Fruit fly (Drosophila melanogaster): ENCODE results near the gene CG33285.
A peak's percentile ranks its signal among the peaks of the same experiment; 100 is the strongest.

The CG33285 gene

dm6 chr3L:21065212-21065902, 23.4 kb downstream of the CG33285 start, which contains the start of gene CG43072 (continued):
- TF ChIP-seq lola (GFP tag; optimal IDR thresholded peaks at IDR 0.05) (no peak), CG7372 (GFP tag; IDR thresholded peaks at IDR 0.05) (no peak), CG8944 (GFP tag; optimal IDR thresholded peaks at IDR 0.05) (no peak), luna (GFP tag; optimal IDR thresholded peaks at IDR 0.05) (no peak), CG6854 (GFP tag; optimal IDR thresholded peaks at IDR 0.05) (no peak), Hsf (GFP tag; optimal IDR thresholded peaks at IDR 0.05) (no peak), Ets97D (GFP tag; optimal IDR thresholded peaks at IDR 0.05) (no peak), CG8359 (GFP tag; optimal IDR thresholded peaks at IDR 0.05; ENCODE audit: borderline replicate concordance) (no peak), CG14441 (GFP tag; IDR thresholded peaks at IDR 0.05) (no peak), CG5953 (GFP tag; IDR thresholded peaks at IDR 0.05) (no peak), CG10543 (GFP tag; optimal IDR thresholded peaks at IDR 0.05) (peak; percentile 37), Dek (tag; optimal IDR thresholded peaks at IDR 0.05) (no peak), CG31365 (tag; optimal IDR thresholded peaks at IDR 0.05) (peak; percentile 31), CG3281 (GFP tag; optimal IDR thresholded peaks at IDR 0.05) (peak; percentile 32), CG10654 (GFP tag; optimal IDR thresholded peaks at IDR 0.05) (no peak), Optix (GFP tag; IDR thresholded peaks at IDR 0.05) (no peak), pum (GFP tag; optimal IDR thresholded peaks at IDR 0.05) (no peak), CG13624 (GFP tag; optimal IDR thresholded peaks at IDR 0.05) (no peak), CG17359 (tag; optimal IDR thresholded peaks at IDR 0.05) (peak; percentile 9), Hmx (GFP tag; optimal IDR thresholded peaks at IDR 0.05) (no peak), B-H1 (GFP tag; IDR thresholded peaks at IDR 0.05) (no peak), CG12391 (tag; optimal IDR thresholded peaks at IDR 0.05) (no peak), CG32772 (GFP tag; IDR thresholded peaks at IDR 0.05) (no peak), CG8924 (tag; optimal IDR thresholded peaks at IDR 0.05) (peak; percentile 30), CG12071 (GFP tag; optimal IDR thresholded peaks at IDR 0.05) (peak; percentile 50), Bteb2 (GFP tag; optimal IDR thresholded peaks at IDR 0.05) (no peak), stwl (tag; optimal IDR thresholded peaks at IDR 0.05) (peak; percentile 49), CG33213 (GFP tag; optimal IDR thresholded peaks at IDR 0.05) (peak; percentile 4), tap (tag; optimal IDR thresholded peaks at IDR 0.05) (peak; percentile 59), CG1529 (GFP tag; optimal IDR thresholded peaks at IDR 0.05) (no peak), CG7963 (GFP tag; IDR thresholded peaks at IDR 0.05; ENCODE audit: partially characterized antibody) (no peak), CG8089 (GFP tag; optimal IDR thresholded peaks at IDR 0.05) (no peak), aop (GFP tag; IDR thresholded peaks at IDR 0.05) (no peak), CG12299 (tag; optimal IDR thresholded peaks at IDR 0.05) (peak; percentile 49)

- no peak for TF ChIP-seq Neu2 (GFP tag; optimal IDR thresholded peaks at IDR 0.05; ENCODE audit: borderline replicate concordance)
- TF ChIP-seq BtbVII (GFP tag; optimal IDR thresholded peaks at IDR 0.05) = no peak
- no peak for TF ChIP-seq CG12236 (GFP tag; optimal IDR thresholded peaks at IDR 0.05)
- 0 out of 3 replicates have a peak, but pooled peaks have one; percentile 6 for TF ChIP-seq sr (GFP tag; IDR thresholded peaks at IDR 0.05)
- 0 out of 3 replicates have a peak, but pooled peaks have one; percentile 4 for TF ChIP-seq so (GFP tag; IDR thresholded peaks at IDR 0.05)
- peak; percentile 42 for TF ChIP-seq vvl (GFP tag; IDR thresholded peaks at IDR 0.05)
- TF ChIP-seq CG12744 (GFP tag; optimal IDR thresholded peaks at IDR 0.05) = no peak
- TF ChIP-seq CG11723 (GFP tag; optimal IDR thresholded peaks at IDR 0.05) = no peak
- 0 out of 2 replicates have a peak, but pooled peaks have one; percentile 8 for TF ChIP-seq Xrp1 (GFP tag; IDR thresholded peaks at IDR 0.05)
- TF ChIP-seq Eip74EF (GFP tag; optimal IDR thresholded peaks at IDR 0.05) = no peak
- no peak for TF ChIP-seq ase (GFP tag; IDR thresholded peaks at IDR 0.05)
- no peak for TF ChIP-seq CG32532 (GFP tag; IDR thresholded peaks at IDR 0.05)
- TF ChIP-seq pan (optimal IDR thresholded peaks at IDR 0.05) = no peak
- TF ChIP-seq pan (GFP tag; optimal IDR thresholded peaks at IDR 0.05 in 1 of 2, IDR thresholded peaks at IDR 0.05 in 1 of 2) = peak in 1 of 2 experiments; percentile 10
- no peak for TF ChIP-seq CG9932 (GFP tag; IDR thresholded peaks at IDR 0.05)
- TF ChIP-seq CG9727 (GFP tag; optimal IDR thresholded peaks at IDR 0.05) = no peak
- no peak for TF ChIP-seq Ptx1 (GFP tag; IDR thresholded peaks at IDR 0.05)
- TF ChIP-seq btn (GFP tag; optimal IDR thresholded peaks at IDR 0.05) = no peak
Measured at dm6 chr3L:21064587-21064986, 24.2 kb downstream of the CG33285 start.

Measured in whole organism, embryonic.